Worm (Caenorhabditis elegans) whole organism, mixed stage, embryonic: Measurements from ENCODE around the gene C16C10.13.

Experiments used
- M03D4.4 ChIP-seq: sonication (generic microtip); optimal IDR thresholded peaks from 2 replicates; lab custom pipeline; 2017; ENCODE audit warnings: mild to moderate bottlenecking, missing genetic modification characterization, missing compliant biosample characterization
- cnd-1 ChIP-seq: fragments of 200-800 bp; sonication (Bioruptor generic); optimal IDR thresholded peaks from 2 replicates; lab custom pipeline; 2018; ENCODE audit warnings: mild to moderate bottlenecking, missing genetic modification characterization, missing compliant biosample characterization
- elt-1 ChIP-seq: sonication (generic microtip); optimal IDR thresholded peaks from 2 replicates; lab custom pipeline; 2017; ENCODE audit warnings: missing genetic modification characterization, mild to moderate bottlenecking, missing compliant biosample characterization, antibody characterized with exemption, moderate library complexity, borderline replicate concordance; ENCODE audit not compliant: insufficient read depth
- elt-3 ChIP-seq: fragments of 150-350 bp; optimal IDR thresholded peaks from 2 replicates; lab custom pipeline; 2014; ENCODE audit warnings: missing biosample characterization, missing genetic modification characterization
- ham-2 ChIP-seq: fragments of 200-800 bp; sonication (Bioruptor generic); optimal IDR thresholded peaks from 2 replicates; lab custom pipeline; 2018; ENCODE audit warnings: mild to moderate bottlenecking, missing genetic modification characterization, missing compliant biosample characterization
- lsy-2 ChIP-seq: fragments of 150-350 bp; optimal IDR thresholded peaks from 2 replicates; lab custom pipeline; 2014; ENCODE audit warnings: missing biosample characterization, missing genetic modification characterization
- mep-1 ChIP-seq: fragments of 150-350 bp; optimal IDR thresholded peaks from 2 replicates; lab custom pipeline; 2017; ENCODE audit warnings: missing biosample characterization, missing genetic modification reagents, missing genetic modification characterization, inconsistent platforms
- nhr-12 ChIP-seq: fragments of 150-350 bp; optimal IDR thresholded peaks from 2 replicates; lab custom pipeline; 2014; ENCODE audit warnings: missing biosample characterization, missing genetic modification characterization
- nhr-237 ChIP-seq: fragments of 150-350 bp; optimal IDR thresholded peaks from 2 replicates; lab custom pipeline; 2014; ENCODE audit warnings: missing biosample characterization, missing genetic modification characterization
- pha-4 ChIP-seq: fragments of 150-350 bp; optimal IDR thresholded peaks from 2 replicates; lab custom pipeline; 2018; ENCODE audit warnings: missing biosample characterization, missing genetic modification reagents, missing genetic modification characterization
- snpc-4 ChIP-seq: fragments of 150-350 bp; optimal IDR thresholded peaks from 2 replicates; lab custom pipeline; 2014; ENCODE audit warnings: missing biosample characterization, missing genetic modification characterization
- sptf-1 ChIP-seq: sonication (generic microtip); optimal IDR thresholded peaks from 2 replicates; lab custom pipeline; 2017; ENCODE audit warnings: mild to moderate bottlenecking, missing genetic modification characterization, moderate library complexity, missing compliant biosample characterization
- unc-62 ChIP-seq: fragments of 150-350 bp; optimal IDR thresholded peaks from 2 replicates; lab custom pipeline; 2014; ENCODE audit warnings: missing biosample characterization, missing genetic modification reagents, missing genetic modification characterization

DNA sequence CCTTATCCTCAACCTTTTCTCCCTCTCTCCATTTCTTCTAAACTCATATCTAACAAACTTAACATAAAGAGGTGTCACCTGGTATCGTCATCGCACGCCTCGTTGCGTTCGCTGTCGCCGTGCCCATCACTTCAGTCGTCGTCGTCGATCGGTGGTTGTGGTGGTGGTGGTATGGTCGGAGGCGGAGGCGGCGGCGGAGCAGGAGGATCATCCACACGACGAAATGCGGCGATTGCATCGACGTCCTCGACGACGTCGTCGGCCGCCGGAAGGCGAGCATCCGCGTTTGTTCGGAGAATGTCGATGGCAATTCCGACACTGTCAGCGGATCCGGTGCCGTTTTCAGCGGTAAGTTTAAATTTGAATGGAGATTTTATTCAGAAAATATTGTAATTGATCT, 42.2 kb upstream of the C16C10.13 start:
- TF ChIP-seq elt-3 (tag; lab: Kevin White, UChicago) (no peak), M03D4.4 (tag; lab: Kevin White, UChicago) (no peak), unc-62 (GFP tag; lab: Kevin White, UChicago) (no peak), snpc-4 (tag; lab: Kevin White, UChicago) (no peak), sptf-1 (tag; lab: Kevin White, UChicago) (no peak), ham-2 (GFP tag; lab: Kevin White, UChicago) (no peak), nhr-237 (tag; lab: Kevin White, UChicago) (no peak), cnd-1 (tag; lab: Kevin White, UChicago) (no peak), nhr-12 (tag; lab: Kevin White, UChicago) (no peak), mep-1 (tag; lab: Kevin White, UChicago) (no peak), elt-1 (tag; lab: Kevin White, UChicago) (no peak), pha-4 (tag; lab: Kevin White, UChicago) (no peak), lsy-2 (no peak)
